Fruit fly (Drosophila melanogaster) S2 (cell line): ENCODE data around the gene CG33557.

Experiments
- CG8478 ChIP-seq: fragments of >200 bp; optimal IDR thresholded peaks from 2 replicates; lab custom pipeline; 2018
- CTCF ChIP-seq, 2 experiments: fragments of >200 bp; optimal IDR thresholded peaks; 2 replicates each; lab custom pipeline; 2018

DNA sequence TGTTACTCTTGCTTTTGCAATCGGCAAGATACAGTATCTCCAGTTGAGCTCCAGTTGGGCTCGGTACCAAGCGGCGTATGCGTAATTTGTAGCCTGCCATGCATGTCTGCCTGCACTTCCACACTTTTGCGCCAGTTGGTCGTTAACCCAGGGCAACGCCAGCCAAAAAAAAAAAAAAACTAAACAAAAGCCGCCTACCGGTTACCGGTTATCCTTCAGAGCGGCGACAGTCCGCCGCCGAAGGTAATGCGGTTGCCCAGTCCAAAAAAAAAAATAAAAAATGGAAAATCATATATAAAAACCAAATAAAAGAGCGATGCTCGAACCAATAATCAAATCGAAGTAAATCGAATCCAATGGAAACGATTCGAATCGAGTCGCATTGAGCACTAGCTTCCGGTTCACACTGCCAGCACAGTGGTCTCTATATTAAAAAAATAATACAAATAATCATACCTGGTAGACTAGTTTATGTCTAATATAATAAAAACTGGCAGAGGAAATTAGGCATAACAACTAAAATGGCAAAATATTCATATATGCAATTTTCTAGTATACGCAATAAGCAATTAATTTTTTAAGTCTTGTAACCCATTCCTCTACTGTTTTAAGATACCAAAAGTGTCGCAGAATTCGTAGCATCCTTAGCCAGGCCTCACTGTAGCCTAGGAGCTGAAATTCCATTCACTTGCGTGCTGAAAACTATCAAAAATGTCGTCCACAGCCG is 21.5 kb upstream of the CG33557 start:
- TF ChIP-seq CTCF (optimal IDR thresholded peaks at IDR 0.05; lab: Kevin White, UChicago) (no peak), CG8478 (lab: Kevin White, UChicago) (no peak)
